Fruit fly (Drosophila melanogaster) whole organism, embryonic: ENCODE measurements around the gene CG43294.

Experiments used
- Ada2b ChIP-seq: fragments of 200-800 bp; sonication (Bioruptor generic); IDR thresholded peaks from 2 replicates; pipeline ENCODE4 v1.3.6; 2022; ENCODE audit warnings: missing biosample characterization, missing genetic modification characterization
- Bdp1 ChIP-seq: fragments of 200-800 bp; sonication (Bioruptor generic); optimal IDR thresholded peaks from 3 replicates; lab custom pipeline; 2016; ENCODE audit warnings: missing biosample characterization, missing genetic modification characterization
- CG11456 ChIP-seq: fragments of 200-800 bp; sonication (Bioruptor generic); IDR thresholded peaks from 3 replicates; pipeline ENCODE4 v1.3.6; 2022; ENCODE audit warnings: missing biosample characterization, missing genetic modification characterization
- CG15696 ChIP-seq: fragments of 200-800 bp; sonication (Bioruptor generic); optimal IDR thresholded peaks from 2 replicates; lab custom pipeline; 2019; ENCODE audit warnings: missing biosample characterization, mild to moderate bottlenecking, missing genetic modification characterization, moderate library complexity
- CG1603 ChIP-seq: fragments of 200-800 bp; sonication (Bioruptor generic); optimal IDR thresholded peaks from 2 replicates; lab custom pipeline; 2019; ENCODE audit warnings: missing biosample characterization, mild to moderate bottlenecking, missing genetic modification characterization, moderate library complexity
- CG16779 ChIP-seq: fragments of 200-800 bp; sonication (Bioruptor generic); IDR thresholded peaks from 2 replicates; pipeline ENCODE4 v1.3.6; 2022; ENCODE audit warnings: missing biosample characterization, missing genetic modification characterization
- CG2199 ChIP-seq: fragments of 200-800 bp; sonication (Bioruptor generic); IDR thresholded peaks from 3 replicates; pipeline ENCODE4 v1.3.6; 2022; ENCODE audit warnings: missing biosample characterization, missing genetic modification characterization
- CG30403 ChIP-seq: fragments of 200-800 bp; sonication (Bioruptor generic); optimal IDR thresholded peaks from 3 replicates; lab custom pipeline; 2016; ENCODE audit warnings: missing biosample characterization, missing genetic modification characterization
- CG32772 ChIP-seq: fragments of 200-800 bp; sonication (Bioruptor generic); IDR thresholded peaks from 2 replicates; pipeline ENCODE4 v1.3.6; 2022; ENCODE audit warnings: missing biosample characterization, missing genetic modification characterization
- CG33213 ChIP-seq: fragments of 200-800 bp; sonication (Bioruptor generic); optimal IDR thresholded peaks from 3 replicates; lab custom pipeline; 2016; ENCODE audit warnings: missing biosample characterization, missing genetic modification characterization
- CG4360 ChIP-seq: fragments of 200-800 bp; sonication (Bioruptor generic); IDR thresholded peaks from 2 replicates; pipeline ENCODE4 v1.3.6; 2022; ENCODE audit warnings: missing biosample characterization, missing genetic modification characterization
- CG7357 ChIP-seq: fragments of 200-800 bp; sonication (Bioruptor generic); IDR thresholded peaks from 3 replicates; pipeline ENCODE4 v1.3.6; 2022; ENCODE audit warnings: missing biosample characterization, missing genetic modification characterization
- CG8089 ChIP-seq: fragments of 200-800 bp; sonication (Bioruptor generic); optimal IDR thresholded peaks from 3 replicates; lab custom pipeline; 2016; ENCODE audit warnings: missing biosample characterization, missing genetic modification characterization
- CG9609 ChIP-seq: fragments of 200-800 bp; sonication (Bioruptor generic); optimal IDR thresholded peaks from 3 replicates; lab custom pipeline; 2016; ENCODE audit warnings: missing biosample characterization, missing genetic modification characterization
- CG9797 ChIP-seq: fragments of 200-800 bp; sonication (Bioruptor generic); optimal IDR thresholded peaks from 3 replicates; lab custom pipeline; 2018; ENCODE audit warnings: missing biosample characterization, mild to moderate bottlenecking, missing genetic modification characterization
- D19A ChIP-seq: fragments of 200-800 bp; optimal IDR thresholded peaks from 3 replicates; lab custom pipeline; 2019; ENCODE audit warnings: missing biosample characterization, mild to moderate bottlenecking, missing genetic modification characterization, moderate library complexity
- Doc3 ChIP-seq: fragments of 200-800 bp; sonication (Bioruptor generic); IDR thresholded peaks from 3 replicates; pipeline ENCODE4 v1.3.6; 2022; ENCODE audit warnings: missing biosample characterization, missing genetic modification characterization; ENCODE audit not compliant: partially characterized antibody
- Eip74EF ChIP-seq, 2 experiments: fragments of 200-800 bp in 1 of 2; fragments of >200 bp in 1 of 2; sonication (Bioruptor generic) in 1 of 2; optimal IDR thresholded peaks; 2 replicates each; lab custom pipeline; 2017 to 2019; ENCODE audit warnings: missing biosample characterization in 2 of 2, missing genetic modification characterization in 2 of 2, mild to moderate bottlenecking in 1 of 2, moderate library complexity in 1 of 2
- Ets97D ChIP-seq: fragments of 200-800 bp; sonication (Bioruptor generic); optimal IDR thresholded peaks from 3 replicates; lab custom pipeline; 2016; ENCODE audit warnings: missing biosample characterization, missing genetic modification characterization
- H2.0 ChIP-seq: fragments of 200-800 bp; sonication (Bioruptor generic); IDR thresholded peaks from 2 replicates; pipeline ENCODE4 v1.3.6; 2022; ENCODE audit warnings: missing biosample characterization, missing genetic modification characterization
- HLH4C ChIP-seq: fragments of 200-800 bp; sonication (Bioruptor generic); IDR thresholded peaks from 3 replicates; pipeline ENCODE4 v1.3.6; 2022; ENCODE audit warnings: missing biosample characterization, missing genetic modification characterization; ENCODE audit not compliant: partially characterized antibody
- Neu2 ChIP-seq: fragments of 200-800 bp; sonication (Bioruptor generic); optimal IDR thresholded peaks from 3 replicates; lab custom pipeline; 2016; ENCODE audit warnings: missing biosample characterization, missing genetic modification characterization, borderline replicate concordance
- Nf-YC ChIP-seq: fragments of 200-800 bp; optimal IDR thresholded peaks from 3 replicates; lab custom pipeline; 2019; ENCODE audit warnings: missing biosample characterization, mild to moderate bottlenecking, missing genetic modification characterization, moderate library complexity
- Sox100B ChIP-seq: fragments of 200-800 bp; sonication (Bioruptor generic); optimal IDR thresholded peaks from 3 replicates; lab custom pipeline; 2018; ENCODE audit warnings: missing biosample characterization, mild to moderate bottlenecking, missing genetic modification characterization
- Stat92E ChIP-seq, 3 experiments: fragments of >200 bp in 2 of 3; fragments of 200-800 bp in 1 of 3; sonication (Bioruptor generic) in 1 of 3; optimal IDR thresholded peaks; 2 replicates each; lab custom pipeline; 2017 to 2019; ENCODE audit warnings: missing biosample characterization in 3 of 3, missing genetic modification characterization in 3 of 3, mild to moderate bottlenecking in 1 of 3, moderate library complexity in 1 of 3
- ato ChIP-seq: fragments of 200-800 bp; sonication (Bioruptor generic); IDR thresholded peaks from 2 replicates; pipeline ENCODE4 v1.3.6; 2022; ENCODE audit warnings: missing biosample characterization, missing genetic modification characterization; ENCODE audit not compliant: partially characterized antibody
- bowl ChIP-seq: fragments of 200-800 bp; sonication (Bioruptor generic); IDR thresholded peaks from 2 replicates; pipeline ENCODE4 v1.3.6; 2022; ENCODE audit warnings: missing biosample characterization, missing genetic modification characterization
- cwo ChIP-seq: fragments of 200-800 bp; sonication (Bioruptor generic); optimal IDR thresholded peaks from 3 replicates; lab custom pipeline; 2017; ENCODE audit warnings: missing biosample characterization, missing genetic modification characterization, mild to moderate bottlenecking, moderate library complexity, missing genetic modification reagents
- ems ChIP-seq: fragments of 200-800 bp; sonication (Bioruptor generic); optimal IDR thresholded peaks from 3 replicates; lab custom pipeline; 2016; ENCODE audit warnings: missing biosample characterization, missing genetic modification characterization
- en ChIP-seq: fragments of 200-800 bp; sonication (Bioruptor generic); optimal IDR thresholded peaks from 2 replicates; lab custom pipeline; 2016; ENCODE audit warnings: missing biosample characterization, missing genetic modification characterization
- eyg ChIP-seq: fragments of 200-800 bp; sonication (Bioruptor generic); optimal IDR thresholded peaks from 3 replicates; lab custom pipeline; 2016; ENCODE audit warnings: missing biosample characterization, missing genetic modification characterization
- fd3F ChIP-seq: fragments of 200-800 bp; sonication (Bioruptor generic); optimal IDR thresholded peaks from 2 replicates; lab custom pipeline; 2018; ENCODE audit warnings: missing biosample characterization, mild to moderate bottlenecking, missing genetic modification characterization, moderate library complexity
- fd96Cb ChIP-seq: fragments of 200-800 bp; sonication (Bioruptor generic); optimal IDR thresholded peaks from 2 replicates; lab custom pipeline; 2018; ENCODE audit warnings: missing biosample characterization, mild to moderate bottlenecking, missing genetic modification characterization, moderate library complexity
- gfzf ChIP-seq: fragments of 200-800 bp; sonication (Bioruptor generic); optimal IDR thresholded peaks from 2 replicates; lab custom pipeline; 2016; ENCODE audit warnings: missing biosample characterization, mild to moderate bottlenecking, missing genetic modification characterization, moderate library complexity
- grau ChIP-seq: fragments of 200-800 bp; optimal IDR thresholded peaks from 3 replicates; lab custom pipeline; 2019; ENCODE audit warnings: missing biosample characterization, mild to moderate bottlenecking, missing genetic modification characterization, moderate library complexity
- inv ChIP-seq: fragments of 200-800 bp; sonication (Bioruptor generic); IDR thresholded peaks from 2 replicates; pipeline ENCODE4 v1.3.6; 2022; ENCODE audit warnings: missing biosample characterization, missing genetic modification characterization; ENCODE audit not compliant: partially characterized antibody
- kay ChIP-seq: fragments of 200-800 bp; sonication (Bioruptor generic); optimal IDR thresholded peaks from 2 replicates; lab custom pipeline; 2016; ENCODE audit warnings: missing biosample characterization, missing genetic modification characterization
- knrl ChIP-seq: fragments of 200-800 bp; sonication (Bioruptor generic); IDR thresholded peaks from 3 replicates; pipeline ENCODE4 v1.3.6; 2022; ENCODE audit warnings: missing biosample characterization, missing genetic modification characterization; ENCODE audit not compliant: partially characterized antibody
- mirr ChIP-seq: fragments of 200-800 bp; sonication (Bioruptor generic); optimal IDR thresholded peaks from 3 replicates; lab custom pipeline; 2018; ENCODE audit warnings: missing biosample characterization, mild to moderate bottlenecking, missing genetic modification characterization
- mld ChIP-seq: fragments of 200-800 bp; sonication (Bioruptor generic); IDR thresholded peaks from 3 replicates; pipeline ENCODE4 v1.3.6; 2022; ENCODE audit warnings: missing biosample characterization, missing genetic modification characterization; ENCODE audit not compliant: partially characterized antibody
- sc ChIP-seq, 3 experiments: fragments of >200 bp in 2 of 3; fragments of 200-800 bp in 1 of 3; sonication (Bioruptor generic) in 1 of 3; optimal IDR thresholded peaks; 2 replicates in 2 of 3; 3 replicates in 1 of 3; lab custom pipeline; 2017; ENCODE audit warnings: mild to moderate bottlenecking in 1 of 3, missing biosample characterization in 1 of 3, missing genetic modification characterization in 1 of 3, missing genetic modification reagents in 1 of 3
- scrt ChIP-seq: fragments of 200-800 bp; sonication (Bioruptor generic); optimal IDR thresholded peaks from 2 replicates; lab custom pipeline; 2018; ENCODE audit warnings: missing biosample characterization, mild to moderate bottlenecking, missing genetic modification characterization, moderate library complexity
- sd ChIP-seq: fragments of 200-800 bp; sonication (Bioruptor generic); optimal IDR thresholded peaks from 3 replicates; lab custom pipeline; 2018; ENCODE audit warnings: missing biosample characterization, mild to moderate bottlenecking, missing genetic modification characterization, moderate library complexity
- slou ChIP-seq: fragments of 200-800 bp; sonication (Bioruptor generic); optimal IDR thresholded peaks from 3 replicates; lab custom pipeline; 2016; ENCODE audit warnings: missing biosample characterization, missing genetic modification characterization
- tin ChIP-seq: fragments of 200-800 bp; sonication (Bioruptor generic); optimal IDR thresholded peaks from 3 replicates; lab custom pipeline; 2016; ENCODE audit warnings: missing biosample characterization, missing genetic modification characterization
- unpg ChIP-seq: fragments of 200-800 bp; sonication (Bioruptor generic); optimal IDR thresholded peaks from 3 replicates; lab custom pipeline; 2018; ENCODE audit warnings: missing biosample characterization, mild to moderate bottlenecking, missing genetic modification characterization, moderate library complexity
- usp ChIP-seq: fragments of >200 bp; optimal IDR thresholded peaks from 2 replicates; lab custom pipeline; 2017; ENCODE audit warnings: missing biosample characterization, missing genetic modification characterization
- zen2 ChIP-seq: fragments of 200-800 bp; sonication (Bioruptor generic); IDR thresholded peaks from 3 replicates; pipeline ENCODE4 v1.3.6; 2022; ENCODE audit warnings: missing biosample characterization, missing genetic modification characterization; ENCODE audit not compliant: partially characterized antibody
- zfh1 ChIP-seq: fragments of 200-800 bp; sonication (Bioruptor generic); IDR thresholded peaks from 3 replicates; pipeline ENCODE4 v1.3.6; 2022; ENCODE audit warnings: missing biosample characterization, missing genetic modification characterization
- zfh2 ChIP-seq: fragments of 200-800 bp; sonication (Bioruptor generic); optimal IDR thresholded peaks from 2 replicates; lab custom pipeline; 2016; ENCODE audit warnings: missing biosample characterization, missing genetic modification characterization

CG43294 gene

dm6 chr3L:11992960-11993359 is 34.9 kb downstream of the CG43294 start, which contains the start of gene viaf (continued):
- TF ChIP-seq Bdp1 (GFP tag; lab: Kevin White, UChicago) (no peak), H2.0 (GFP tag; lab: Robert Waterston, UW) (peak; percentile 42; the same call in 1 of the 2 replicates), Nf-YC (tag; lab: Kevin White, UChicago) (no peak), CG15696 (tag; lab: Kevin White, UChicago) (peak; percentile 45), CG7357 (no peak), tin (GFP tag; lab: Kevin White, UChicago) (peak; percentile 56), en (GFP tag; lab: Kevin White, UChicago) (no peak), Stat92E (GFP tag; optimal IDR thresholded peaks at IDR 0.05; lab: Kevin White, UChicago) (no peak), Sox100B (GFP tag; lab: Kevin White, UChicago) (no peak), sd (tag; lab: Kevin White, UChicago) (no peak), mld (GFP tag; lab: Robert Waterston, UW) (peak; percentile 85; the same call in 1 of the 3 replicates), gfzf (peak; percentile 8), zfh2 (peak; percentile 36), CG1603 (no peak), fd96Cb (tag; lab: Kevin White, UChicago) (peak; percentile 22), sc (optimal IDR thresholded peaks at IDR 0.05; lab: Kevin White, UChicago) (no peak), sc (GFP tag; optimal IDR thresholded peaks at IDR 0.05; lab: Kevin White, UChicago) (no peak), Ada2b (GFP tag; lab: Robert Waterston, UW) (no peak), D19A (no peak), CG2199 (GFP tag; lab: Robert Waterston, UW) (no peak), knrl (GFP tag; lab: Robert Waterston, UW) (peak; percentile 96), unpg (no peak), grau (tag; lab: Kevin White, UChicago) (no peak), CG30403 (peak; percentile 50), CG8089 (GFP tag; lab: Kevin White, UChicago) (no peak), eyg (GFP tag; lab: Kevin White, UChicago) (no peak), inv (peak; percentile 90), CG11456 (GFP tag; lab: Robert Waterston, UW) (peak; percentile 62; the same call in 1 of the 3 replicates), Eip74EF (GFP tag; optimal IDR thresholded peaks at IDR 0.05; lab: Kevin White, UChicago) (no peak), CG4360 (GFP tag; lab: Robert Waterston, UW) (no peak), zfh1 (GFP tag; lab: Robert Waterston, UW) (peak; percentile 61; the same call in 1 of the 3 replicates), CG16779 (GFP tag; lab: Robert Waterston, UW) (no peak), zen2 (peak; percentile 79), CG9797 (GFP tag; lab: Kevin White, UChicago) (no peak), scrt (GFP tag; lab: Kevin White, UChicago) (no peak), usp (GFP tag; lab: Kevin White, UChicago) (no peak), kay (GFP tag; lab: Kevin White, UChicago) (peak; percentile 99), HLH4C (GFP tag; lab: Robert Waterston, UW) (peak; percentile 86), bowl (GFP tag; lab: Robert Waterston, UW) (no peak), fd3F (GFP tag; lab: Kevin White, UChicago) (peak; percentile 30), slou (GFP tag; lab: Kevin White, UChicago) (peak; percentile 27), Neu2 (GFP tag; lab: Kevin White, UChicago) (no peak), mirr (GFP tag; lab: Kevin White, UChicago) (no peak), CG33213 (GFP tag; lab: Kevin White, UChicago) (no peak), ato (GFP tag; lab: Robert Waterston, UW) (peak; percentile 86), CG9609 (GFP tag; lab: Kevin White, UChicago) (no peak), cwo (no peak), ems (GFP tag; lab: Kevin White, UChicago) (no peak), Doc3 (GFP tag; lab: Robert Waterston, UW) (peak; percentile 91), Ets97D (peak; percentile 23), CG32772 (no peak)
